Fruit fly (Drosophila melanogaster) whole organism, embryonic: Measurements from ENCODE around the gene stg.

ENCODE experiments used
- ATbp ChIP-seq: fragments of 200-800 bp; sonication (Bioruptor generic); optimal IDR thresholded peaks from 2 replicates; lab custom pipeline; 2017; ENCODE audit warnings: missing biosample characterization, mild to moderate bottlenecking, missing genetic modification characterization, missing genetic modification reagents
- Atf6 ChIP-seq: fragments of 200-800 bp; sonication (Bioruptor generic); IDR thresholded peaks from 2 replicates; pipeline ENCODE4 v1.3.6; 2022; ENCODE audit warnings: missing biosample characterization, missing genetic modification characterization
- BEAF-32 ChIP-seq: fragments of 200-800 bp; sonication (Bioruptor generic); optimal IDR thresholded peaks from 3 replicates; lab custom pipeline; 2017; ENCODE audit warnings: missing biosample characterization, missing genetic modification characterization, mild to moderate bottlenecking, moderate library complexity, missing genetic modification reagents
- Bteb2 ChIP-seq: fragments of 200-800 bp; sonication (Bioruptor generic); optimal IDR thresholded peaks from 2 replicates; lab custom pipeline; 2016; ENCODE audit warnings: missing biosample characterization, missing genetic modification characterization
- CG10209 ChIP-seq: fragments of 200-800 bp; sonication (Bioruptor generic); optimal IDR thresholded peaks from 3 replicates; lab custom pipeline; 2017; ENCODE audit warnings: missing biosample characterization, mild to moderate bottlenecking, missing genetic modification characterization, missing genetic modification reagents
- CG10267 ChIP-seq: fragments of 200-800 bp; sonication (Bioruptor generic); optimal IDR thresholded peaks from 2 replicates; lab custom pipeline; 2018; ENCODE audit warnings: missing biosample characterization, mild to moderate bottlenecking, missing genetic modification characterization, moderate library complexity
- CG10274 ChIP-seq: fragments of 200-800 bp; sonication (Bioruptor generic); optimal IDR thresholded peaks from 3 replicates; lab custom pipeline; 2017; ENCODE audit warnings: missing biosample characterization, mild to moderate bottlenecking, missing genetic modification characterization
- CG10543 ChIP-seq: fragments of 200-800 bp; sonication (Bioruptor generic); optimal IDR thresholded peaks from 3 replicates; lab custom pipeline; 2017; ENCODE audit warnings: missing biosample characterization, mild to moderate bottlenecking, missing genetic modification characterization, moderate library complexity
- CG13424 ChIP-seq: fragments of 200-800 bp; sonication (Bioruptor generic); optimal IDR thresholded peaks from 2 replicates; lab custom pipeline; 2019; ENCODE audit warnings: missing biosample characterization, mild to moderate bottlenecking, missing genetic modification characterization, moderate library complexity
- CG15011 ChIP-seq: fragments of 200-800 bp; sonication (Bioruptor generic); optimal IDR thresholded peaks from 3 replicates; lab custom pipeline; 2018; ENCODE audit warnings: missing biosample characterization, mild to moderate bottlenecking, missing genetic modification characterization
- CG17361 ChIP-seq: fragments of 200-800 bp; sonication (Bioruptor generic); IDR thresholded peaks from 3 replicates; pipeline ENCODE4 v1.3.6; 2022; ENCODE audit warnings: missing biosample characterization, missing genetic modification characterization
- CG17829 ChIP-seq: fragments of 200-800 bp; optimal IDR thresholded peaks from 2 replicates; lab custom pipeline; 2019; ENCODE audit warnings: missing biosample characterization, mild to moderate bottlenecking, missing genetic modification characterization, moderate library complexity
- CG31224 ChIP-seq: fragments of 200-800 bp; sonication (Bioruptor generic); IDR thresholded peaks from 2 replicates; pipeline ENCODE4 v1.3.6; 2022; ENCODE audit warnings: missing biosample characterization, missing genetic modification characterization
- CG31388 ChIP-seq: fragments of 200-800 bp; sonication (Bioruptor generic); optimal IDR thresholded peaks from 2 replicates; lab custom pipeline; 2016; ENCODE audit warnings: missing biosample characterization, missing genetic modification characterization
- CG3847 ChIP-seq: fragments of 200-800 bp; sonication (Bioruptor generic); IDR thresholded peaks from 2 replicates; pipeline ENCODE4 v1.3.6; 2022; ENCODE audit warnings: missing biosample characterization, missing genetic modification characterization
- CG4328 ChIP-seq: fragments of 200-800 bp; sonication (Bioruptor generic); optimal IDR thresholded peaks from 3 replicates; lab custom pipeline; 2017; ENCODE audit warnings: missing biosample characterization, missing genetic modification reagents, missing genetic modification characterization
- CG7786 ChIP-seq: fragments of 200-800 bp; sonication (Bioruptor generic); optimal IDR thresholded peaks from 2 replicates; lab custom pipeline; 2016; ENCODE audit warnings: missing biosample characterization, missing genetic modification characterization
- CG7839 ChIP-seq: fragments of 200-800 bp; sonication (Bioruptor generic); optimal IDR thresholded peaks from 3 replicates; lab custom pipeline; 2018; ENCODE audit warnings: missing biosample characterization, mild to moderate bottlenecking, missing genetic modification characterization, moderate library complexity
- CG7963 ChIP-seq: fragments of 200-800 bp; sonication (Bioruptor generic); IDR thresholded peaks from 3 replicates; pipeline ENCODE4 v1.3.6; 2022; ENCODE audit warnings: missing biosample characterization, missing genetic modification characterization; ENCODE audit not compliant: partially characterized antibody
- CG8359 ChIP-seq: fragments of 200-800 bp; sonication (Bioruptor generic); optimal IDR thresholded peaks from 2 replicates; lab custom pipeline; 2017; ENCODE audit warnings: missing biosample characterization, mild to moderate bottlenecking, missing genetic modification characterization, borderline replicate concordance
- CG9797 ChIP-seq: fragments of 200-800 bp; sonication (Bioruptor generic); optimal IDR thresholded peaks from 3 replicates; lab custom pipeline; 2018; ENCODE audit warnings: missing biosample characterization, mild to moderate bottlenecking, missing genetic modification characterization
- Chrac-16 ChIP-seq: fragments of 200-800 bp; sonication (Bioruptor generic); optimal IDR thresholded peaks from 3 replicates; lab custom pipeline; 2016; ENCODE audit warnings: missing biosample characterization, missing genetic modification characterization
- Drgx ChIP-seq: fragments of 200-800 bp; sonication (Bioruptor generic); IDR thresholded peaks from 2 replicates; pipeline ENCODE4 v1.3.6; 2022; ENCODE audit warnings: missing biosample characterization, missing genetic modification characterization
- H15 ChIP-seq: fragments of 200-800 bp; sonication (Bioruptor generic); IDR thresholded peaks from 3 replicates; pipeline ENCODE4 v1.3.6; 2022; ENCODE audit warnings: missing biosample characterization, missing genetic modification characterization
- H2.0 ChIP-seq: fragments of 200-800 bp; sonication (Bioruptor generic); IDR thresholded peaks from 2 replicates; pipeline ENCODE4 v1.3.6; 2022; ENCODE audit warnings: missing biosample characterization, missing genetic modification characterization
- Hmx ChIP-seq: fragments of 200-800 bp; sonication (Bioruptor generic); optimal IDR thresholded peaks from 2 replicates; lab custom pipeline; 2016; ENCODE audit warnings: missing biosample characterization, missing genetic modification characterization
- Hr78 ChIP-seq, 2 experiments: fragments of 200-800 bp in 1 of 2; fragments of >200 bp in 1 of 2; sonication (Bioruptor generic) in 1 of 2; optimal IDR thresholded peaks; 2 replicates each; lab custom pipeline; 2017 to 2019; ENCODE audit warnings: missing biosample characterization in 2 of 2, missing genetic modification characterization in 2 of 2, mild to moderate bottlenecking in 1 of 2, moderate library complexity in 1 of 2
- Jarid2 ChIP-seq: fragments of 200-800 bp; sonication (Bioruptor generic); optimal IDR thresholded peaks from 3 replicates; lab custom pipeline; 2017; ENCODE audit warnings: mild to moderate bottlenecking, missing biosample characterization, missing genetic modification reagents, missing genetic modification characterization
- Max ChIP-seq: fragments of 200-800 bp; sonication (Bioruptor generic); optimal IDR thresholded peaks from 2 replicates; lab custom pipeline; 2016; ENCODE audit warnings: missing biosample characterization, mild to moderate bottlenecking, missing genetic modification characterization
- NC2β ChIP-seq: fragments of 200-800 bp; sonication (Bioruptor generic); optimal IDR thresholded peaks from 2 replicates; lab custom pipeline; 2016; ENCODE audit warnings: missing biosample characterization, missing genetic modification characterization
- Oaz ChIP-seq: fragments of 200-800 bp; sonication (Bioruptor generic); IDR thresholded peaks from 2 replicates; pipeline ENCODE4 v1.3.6; 2022; ENCODE audit warnings: missing biosample characterization, missing genetic modification characterization
- Sry-β ChIP-seq: fragments of 200-800 bp; sonication (Bioruptor generic); optimal IDR thresholded peaks from 2 replicates; lab custom pipeline; 2018; ENCODE audit warnings: missing biosample characterization, mild to moderate bottlenecking, missing genetic modification characterization, moderate library complexity
- Sry-δ ChIP-seq: fragments of 200-800 bp; sonication (Bioruptor generic); optimal IDR thresholded peaks from 2 replicates; lab custom pipeline; 2016; ENCODE audit warnings: missing biosample characterization, missing genetic modification characterization
- amos ChIP-seq: fragments of 200-800 bp; sonication (Bioruptor generic); IDR thresholded peaks from 2 replicates; pipeline ENCODE4 v1.3.6; 2022; ENCODE audit warnings: missing biosample characterization, missing genetic modification characterization; ENCODE audit not compliant: partially characterized antibody
- ash1 ChIP-seq: fragments of 200-800 bp; sonication (Bioruptor generic); optimal IDR thresholded peaks from 2 replicates; lab custom pipeline; 2018; ENCODE audit warnings: missing biosample characterization, mild to moderate bottlenecking, missing genetic modification characterization
- chinmo ChIP-seq: fragments of 200-800 bp; sonication (Bioruptor generic); IDR thresholded peaks from 4 replicates; pipeline ENCODE4 v1.3.6; 2022; ENCODE audit warnings: missing biosample characterization, missing genetic modification characterization; ENCODE audit not compliant: partially characterized antibody
- crc ChIP-seq: fragments of 200-800 bp; sonication (Bioruptor generic); optimal IDR thresholded peaks from 2 replicates; lab custom pipeline; 2016; ENCODE audit warnings: missing biosample characterization, missing genetic modification characterization
- ems ChIP-seq: fragments of 200-800 bp; sonication (Bioruptor generic); optimal IDR thresholded peaks from 3 replicates; lab custom pipeline; 2016; ENCODE audit warnings: missing biosample characterization, missing genetic modification characterization
- gcm2 ChIP-seq: fragments of 200-800 bp; sonication (Bioruptor generic); optimal IDR thresholded peaks from 2 replicates; lab custom pipeline; 2016; ENCODE audit warnings: missing biosample characterization, missing genetic modification characterization
- hb ChIP-seq: fragments of 200-800 bp; sonication (Bioruptor generic); IDR thresholded peaks from 3 replicates; pipeline ENCODE4 v1.3.6; 2022; ENCODE audit warnings: missing biosample characterization, missing genetic modification characterization; ENCODE audit not compliant: partially characterized antibody
- hkb ChIP-seq, 2 experiments: fragments of 200-800 bp in 1 of 2; fragments of >200 bp in 1 of 2; sonication (Bioruptor generic) in 1 of 2; IDR thresholded peaks in 1 of 2; optimal IDR thresholded peaks in 1 of 2; 2 replicates each; pipeline versions ENCODE4 v1.3.6 to Lab custom; 2017 to 2022; ENCODE audit warnings: missing biosample characterization in 1 of 2, missing genetic modification characterization in 1 of 2
- nau ChIP-seq: fragments of 200-800 bp; sonication (Bioruptor generic); optimal IDR thresholded peaks from 3 replicates; lab custom pipeline; 2017; ENCODE audit warnings: missing biosample characterization, mild to moderate bottlenecking, missing genetic modification characterization, missing genetic modification reagents
- p53 ChIP-seq: fragments of 200-800 bp; sonication (Bioruptor generic); optimal IDR thresholded peaks from 2 replicates; lab custom pipeline; 2016; ENCODE audit warnings: missing biosample characterization, missing genetic modification characterization
- pros ChIP-seq: fragments of 200-800 bp; sonication (Bioruptor generic); optimal IDR thresholded peaks from 3 replicates; lab custom pipeline; 2019; ENCODE audit warnings: missing biosample characterization, mild to moderate bottlenecking, missing genetic modification characterization, moderate library complexity
- pum ChIP-seq: fragments of 200-800 bp; sonication (Bioruptor generic); optimal IDR thresholded peaks from 2 replicates; lab custom pipeline; 2016; ENCODE audit warnings: missing biosample characterization, missing genetic modification characterization
- z ChIP-seq: fragments of 200-800 bp; sonication (Bioruptor generic); IDR thresholded peaks from 3 replicates; pipeline ENCODE4 v1.3.6; 2022; ENCODE audit warnings: missing biosample characterization, missing genetic modification characterization
- zen ChIP-seq: fragments of 200-800 bp; sonication (Bioruptor generic); optimal IDR thresholded peaks from 3 replicates; lab custom pipeline; 2018; ENCODE audit warnings: missing biosample characterization, mild to moderate bottlenecking, missing genetic modification characterization, moderate library complexity
- zen2 ChIP-seq: fragments of 200-800 bp; sonication (Bioruptor generic); IDR thresholded peaks from 3 replicates; pipeline ENCODE4 v1.3.6; 2022; ENCODE audit warnings: missing biosample characterization, missing genetic modification characterization; ENCODE audit not compliant: partially characterized antibody
- zfh1 ChIP-seq: fragments of 200-800 bp; sonication (Bioruptor generic); IDR thresholded peaks from 3 replicates; pipeline ENCODE4 v1.3.6; 2022; ENCODE audit warnings: missing biosample characterization, missing genetic modification characterization

The stg gene

DNA sequence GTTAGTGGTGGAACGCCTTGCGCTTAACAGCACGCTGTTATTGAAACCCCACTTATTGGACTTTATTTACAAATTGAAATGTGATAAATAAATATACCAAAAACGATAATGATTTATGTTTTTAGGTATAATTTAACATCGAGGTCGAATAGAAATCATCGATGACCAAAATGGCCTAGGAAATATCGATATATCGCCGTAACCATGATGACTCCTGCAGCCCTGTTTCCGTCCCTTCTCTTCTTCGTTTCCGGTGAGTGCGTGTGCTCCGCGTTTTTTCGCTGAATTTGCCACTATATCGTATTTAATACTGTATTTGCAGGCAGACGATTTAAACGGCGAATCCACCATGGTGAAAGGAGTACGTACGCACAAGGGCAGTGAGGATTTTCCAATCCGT lies 35.7 kb downstream of the stg start, which contains the start of gene eEF1gamma (continued):
- TF ChIP-seq ATbp (GFP tag; lab: Kevin White, UChicago) (peak; percentile 96), CG7963 (GFP tag; lab: Robert Waterston, UW) (peak; percentile 91), Max (GFP tag; lab: Kevin White, UChicago) (peak; percentile 96), CG15011 (GFP tag; lab: Kevin White, UChicago) (peak; percentile 96), Hmx (GFP tag; lab: Kevin White, UChicago) (no peak), Atf6 (peak; percentile 94), CG7786 (GFP tag; lab: Kevin White, UChicago) (peak; percentile 81), Sry-δ (GFP tag; lab: Kevin White, UChicago) (peak; percentile 95), crc (peak; percentile 94), CG17361 (GFP tag; lab: Robert Waterston, UW) (peak; percentile 93), CG7839 (tag; lab: Kevin White, UChicago) (peak; percentile 91), Jarid2 (GFP tag; lab: Kevin White, UChicago) (peak; percentile 88), Chrac-16 (GFP tag; lab: Kevin White, UChicago) (peak; percentile 80), zen (peak; percentile 86), hb (GFP tag; lab: Robert Waterston, UW) (peak; percentile 94), gcm2 (GFP tag; lab: Kevin White, UChicago) (peak; percentile 94), CG10267 (tag; lab: Kevin White, UChicago) (peak; percentile 94), Oaz (GFP tag; lab: Robert Waterston, UW) (peak; percentile 91), Hr78 (GFP tag; optimal IDR thresholded peaks at IDR 0.05; lab: Kevin White, UChicago) (peak in 1 of 2 experiments; percentile 61), CG13424 (tag; lab: Kevin White, UChicago) (peak; percentile 83), CG31388 (peak; percentile 60), CG10274 (GFP tag; lab: Kevin White, UChicago) (peak; percentile 92), pum (GFP tag; lab: Kevin White, UChicago) (peak; percentile 87), CG31224 (GFP tag; lab: Robert Waterston, UW) (peak; percentile 88), H15 (peak; percentile 96), Sry-β (GFP tag; lab: Kevin White, UChicago) (peak; percentile 67), pros (GFP tag; lab: Kevin White, UChicago) (peak; percentile 50), CG8359 (peak; percentile 92), zfh1 (GFP tag; lab: Robert Waterston, UW) (peak; percentile 97), CG4328 (GFP tag; lab: Kevin White, UChicago) (peak; percentile 97), Bteb2 (GFP tag; lab: Kevin White, UChicago) (peak; percentile 93), H2.0 (GFP tag; lab: Robert Waterston, UW) (peak; percentile 94), nau (peak; percentile 97), NC2β (peak; percentile 99), zen2 (GFP tag; lab: Robert Waterston, UW) (peak; percentile 88), CG17829 (tag; lab: Kevin White, UChicago) (peak; percentile 91), ash1 (peak; percentile 96), ems (GFP tag; lab: Kevin White, UChicago) (peak; percentile 90), BEAF-32 (GFP tag; lab: Kevin White, UChicago) (peak; percentile 92), CG10209 (GFP tag; lab: Kevin White, UChicago) (peak; percentile 96), CG10543 (GFP tag; lab: Kevin White, UChicago) (peak; percentile 98), p53 (peak; percentile 93), hkb (optimal IDR thresholded peaks at IDR 0.05; lab: Kevin White, UChicago) (no peak), hkb (GFP tag; IDR thresholded peaks at IDR 0.05; lab: Robert Waterston, UW) (peak; percentile 95), z (GFP tag; lab: Robert Waterston, UW) (peak; percentile 78), Drgx (peak; percentile 70), chinmo (GFP tag; lab: Robert Waterston, UW) (peak; percentile 91; the same call in 2 of the 4 replicates), amos (GFP tag; lab: Robert Waterston, UW) (peak; percentile 95), CG3847 (peak; percentile 93), CG9797 (GFP tag; lab: Kevin White, UChicago) (peak; percentile 68)
